Worm (Caenorhabditis elegans): ENCODE measurements around the gene col-162.

DNA sequence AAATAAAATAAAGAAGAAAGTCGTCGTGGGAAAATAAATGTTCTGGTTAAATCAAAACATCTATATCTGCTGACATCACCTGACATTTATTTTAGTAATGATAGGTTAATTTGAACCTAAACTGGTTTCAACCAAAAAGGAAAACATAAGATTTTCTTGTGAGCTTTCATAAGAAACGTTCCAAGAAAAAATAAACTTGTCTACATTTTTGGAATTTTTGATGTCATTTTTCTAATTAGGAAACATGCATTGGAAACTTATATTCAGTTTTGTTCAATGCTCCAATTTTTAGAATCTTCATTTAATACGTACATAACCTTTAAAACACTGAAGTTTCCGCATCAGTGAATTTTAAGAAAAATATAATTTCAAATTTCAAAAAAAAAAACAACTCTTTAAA lies 44.0 kb downstream of the col-162 start:
- no peak for TF ChIP-seq nhr-11 (tag; optimal IDR thresholded peaks at IDR 0.05)
- no peak for TF ChIP-seq zag-1 (tag; optimal IDR thresholded peaks at IDR 0.05)
- TF ChIP-seq ama-1 (optimal IDR thresholded peaks at IDR 0.05) = no peak
- no peak for TF ChIP-seq nhr-25 (tag; optimal IDR thresholded peaks at IDR 0.05)
- no peak for TF ChIP-seq aly-2 (tag; optimal IDR thresholded peaks at IDR 0.05)
- TF ChIP-seq jun-1 (tag; optimal IDR thresholded peaks at IDR 0.05) = no peak
- TF ChIP-seq ztf-4 (tag; optimal IDR thresholded peaks at IDR 0.05) = no peak
